Worm (Caenorhabditis elegans) whole organism, mixed stage, embryonic: ENCODE measurements around the gene clec-78.

Experiments
- bed-3 ChIP-seq: fragments of 200-800 bp; sonication (Bioruptor generic); optimal IDR thresholded peaks from 3 replicates; lab custom pipeline; 2018; ENCODE audit warnings: mild to moderate bottlenecking, missing genetic modification characterization, moderate library complexity, missing compliant biosample characterization
- blmp-1 ChIP-seq: fragments of 150-350 bp; optimal IDR thresholded peaks from 2 replicates; lab custom pipeline; 2014; ENCODE audit warnings: missing biosample characterization, missing genetic modification characterization
- elt-3 ChIP-seq: fragments of 150-350 bp; optimal IDR thresholded peaks from 2 replicates; lab custom pipeline; 2014; ENCODE audit warnings: missing biosample characterization, missing genetic modification characterization
- nhr-12 ChIP-seq: fragments of 150-350 bp; optimal IDR thresholded peaks from 2 replicates; lab custom pipeline; 2014; ENCODE audit warnings: missing biosample characterization, missing genetic modification characterization
- nhr-28 ChIP-seq: fragments of 150-350 bp; optimal IDR thresholded peaks from 2 replicates; lab custom pipeline; 2014; ENCODE audit warnings: missing biosample characterization, missing genetic modification characterization
- nhr-76 ChIP-seq: sonication (generic microtip); optimal IDR thresholded peaks from 2 replicates; lab custom pipeline; 2017; ENCODE audit warnings: missing biosample characterization, missing genetic modification characterization
- snpc-4 ChIP-seq: fragments of 150-350 bp; optimal IDR thresholded peaks from 2 replicates; lab custom pipeline; 2014; ENCODE audit warnings: missing biosample characterization, missing genetic modification characterization
- unc-39 ChIP-seq: fragments of 150-350 bp; optimal IDR thresholded peaks from 2 replicates; lab custom pipeline; 2014; ENCODE audit warnings: missing biosample characterization, missing genetic modification characterization
- unc-62 ChIP-seq: fragments of 150-350 bp; optimal IDR thresholded peaks from 2 replicates; lab custom pipeline; 2014; ENCODE audit warnings: missing biosample characterization, missing genetic modification reagents, missing genetic modification characterization
- zip-8 ChIP-seq: fragments of 150-350 bp; optimal IDR thresholded peaks from 2 replicates; lab custom pipeline; 2014; ENCODE audit warnings: missing biosample characterization, missing genetic modification characterization

DNA sequence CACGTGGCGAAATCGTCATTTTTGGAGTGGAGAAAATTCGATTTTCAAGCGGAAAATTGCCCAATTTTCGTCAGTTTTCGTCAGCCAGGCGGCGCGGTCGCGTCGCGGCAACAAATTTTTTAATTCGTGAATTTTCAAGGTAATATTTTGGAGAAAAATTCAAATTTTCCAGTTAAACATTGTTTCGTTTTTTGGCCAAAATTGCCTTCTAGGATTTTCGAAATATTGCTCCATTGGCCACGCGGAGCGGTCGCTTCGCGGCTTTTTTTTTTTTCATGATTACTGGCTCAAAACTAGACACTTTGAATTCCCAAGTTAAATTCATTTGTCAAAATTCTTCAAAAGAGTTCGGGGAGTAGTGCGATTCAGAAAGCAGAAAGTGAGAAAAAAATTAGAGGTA lies 58.7 kb downstream of the clec-78 start:
- TF ChIP-seq unc-62 (GFP tag; lab: Kevin White, UChicago) (no peak), unc-39 (tag; lab: Kevin White, UChicago) (no peak), blmp-1 (tag; lab: Kevin White, UChicago) (no peak), elt-3 (tag; lab: Kevin White, UChicago) (no peak), nhr-76 (no peak), nhr-12 (tag; lab: Kevin White, UChicago) (no peak), zip-8 (tag; lab: Kevin White, UChicago) (no peak), nhr-28 (tag; lab: Kevin White, UChicago) (no peak), bed-3 (no peak), snpc-4 (tag; lab: Kevin White, UChicago) (no peak)
